Fruit fly (Drosophila melanogaster): ENCODE measurements around the gene sturkopf.

sturkopf gene

DNA sequence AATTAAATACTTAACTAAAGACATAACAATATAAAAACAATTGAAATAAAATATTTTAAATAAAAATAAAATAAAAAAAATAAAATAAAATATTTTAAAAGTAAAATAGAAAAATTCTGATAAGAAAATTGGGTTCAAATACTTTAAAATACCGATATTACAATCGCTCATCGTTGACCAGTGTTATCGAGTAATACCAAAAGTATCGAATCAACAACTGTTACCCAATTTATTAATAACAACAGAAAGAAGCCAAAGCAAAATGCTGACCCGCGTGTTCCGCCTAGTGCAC lies 37.7 kb upstream of the sturkopf start, which contains the start of gene CG9166:
CG9166 (plus strand) TSS at position 193 of the 292 bp plus-strand sequence.
- TF ChIP-seq E2f2 (GFP tag; IDR thresholded peaks at IDR 0.05) = no peak
- no peak for TF ChIP-seq Oli (tag; optimal IDR thresholded peaks at IDR 0.05)
- TF ChIP-seq MBD-R2 (GFP tag; IDR thresholded peaks at IDR 0.05) = peak; percentile 34; the same call in 1 of the 2 replicates
- no peak for TF ChIP-seq Ptx1 (GFP tag; IDR thresholded peaks at IDR 0.05)
- TF ChIP-seq fd96Cb (tag; optimal IDR thresholded peaks at IDR 0.05) = no peak
- no peak for TF ChIP-seq CG34376 (GFP tag; optimal IDR thresholded peaks at IDR 0.05)
- no peak for TF ChIP-seq CG10267 (tag; optimal IDR thresholded peaks at IDR 0.05)
- no peak for TF ChIP-seq PHDP (tag; optimal IDR thresholded peaks at IDR 0.05)
- TF ChIP-seq dm (GFP tag; optimal IDR thresholded peaks at IDR 0.05) = no peak
- TF ChIP-seq CG1832 (GFP tag; optimal IDR thresholded peaks at IDR 0.05) = no peak
- TF ChIP-seq mld (GFP tag; IDR thresholded peaks at IDR 0.05; ENCODE audit: partially characterized antibody) = 0 out of 3 replicates have a peak, but pooled peaks have one; percentile 9
- TF ChIP-seq Pdp1 (GFP tag; optimal IDR thresholded peaks at IDR 0.05) = peak in 1 of 2 experiments; percentile 86
- TF ChIP-seq gem (tag; optimal IDR thresholded peaks at IDR 0.05) = no peak
- peak in 1 of 2 experiments; percentile 90 for TF ChIP-seq insv (GFP tag; optimal IDR thresholded peaks at IDR 0.05)
- TF ChIP-seq pum (GFP tag; optimal IDR thresholded peaks at IDR 0.05) = no peak
- no peak for TF ChIP-seq az2 (GFP tag; optimal IDR thresholded peaks at IDR 0.05)
- no peak for TF ChIP-seq zen2 (GFP tag; IDR thresholded peaks at IDR 0.05; ENCODE audit: partially characterized antibody)
- TF ChIP-seq Hmx (GFP tag; optimal IDR thresholded peaks at IDR 0.05) = no peak
- TF ChIP-seq Dref (GFP tag; IDR thresholded peaks at IDR 0.05) = peak; percentile 44
- TF ChIP-seq Myb (GFP tag; optimal IDR thresholded peaks at IDR 0.05) = no peak
- peak; percentile 16 for TF ChIP-seq CG12391 (tag; optimal IDR thresholded peaks at IDR 0.05)

DNA sequence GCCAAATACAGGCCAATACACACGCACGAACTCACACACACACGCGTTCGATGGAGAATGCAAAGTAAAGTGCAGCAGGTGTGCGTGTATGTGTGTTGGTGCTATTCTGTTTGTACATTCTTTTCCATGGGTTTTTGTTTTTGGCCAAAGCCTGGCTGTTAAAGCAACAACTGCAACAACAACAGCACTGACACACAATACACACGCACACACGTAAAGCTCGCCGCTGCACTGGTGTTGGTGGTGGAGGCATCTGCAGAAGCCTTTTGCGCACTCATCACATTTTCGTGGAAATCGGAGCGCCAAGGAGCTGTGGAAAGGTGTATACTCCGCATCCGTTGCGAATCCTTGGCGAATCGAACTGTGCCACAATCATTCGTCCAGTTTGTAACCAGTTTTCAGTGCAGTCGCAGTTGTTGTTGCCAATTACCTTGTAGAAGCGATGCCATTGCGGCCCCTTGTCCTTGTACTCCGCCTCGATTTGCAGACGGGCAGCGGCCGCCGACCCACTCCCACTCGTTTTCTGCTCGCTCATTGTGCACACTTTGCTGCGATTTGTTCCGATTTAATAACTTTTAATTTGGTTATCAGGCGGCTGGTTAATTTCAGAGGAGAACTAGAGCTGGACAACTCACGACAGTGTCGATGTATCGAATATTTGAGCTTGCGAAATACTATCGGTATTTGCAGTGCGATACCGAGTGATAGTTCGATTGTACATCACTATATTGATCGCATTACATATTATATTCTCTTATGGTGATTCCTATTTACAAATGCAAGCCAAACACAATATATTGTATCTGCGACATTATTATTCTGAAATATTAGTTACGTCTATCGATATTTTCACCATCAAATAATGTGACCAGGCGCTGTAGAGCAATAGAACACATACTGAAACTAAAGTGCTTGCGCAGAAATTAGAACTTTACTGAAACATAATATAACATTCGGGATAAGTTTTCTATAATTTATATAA lies 37.1 kb upstream of the sturkopf start:
- TF ChIP-seq kay (GFP tag; optimal IDR thresholded peaks at IDR 0.05) (peak; percentile 25), bab2 (GFP tag; optimal IDR thresholded peaks at IDR 0.05) (peak; percentile 13), CG7357 (GFP tag; IDR thresholded peaks at IDR 0.05) (no peak), bigmax (GFP tag; optimal IDR thresholded peaks at IDR 0.05) (no peak), CG1792 (GFP tag; optimal IDR thresholded peaks at IDR 0.05) (no peak), CoRest (tag; optimal IDR thresholded peaks at IDR 0.05) (peak; percentile 69), CG17359 (tag; optimal IDR thresholded peaks at IDR 0.05) (peak; percentile 19), dpn (GFP tag; optimal IDR thresholded peaks at IDR 0.05) (peak; percentile 23 to 51), gem (tag; optimal IDR thresholded peaks at IDR 0.05) (peak; percentile 62), Camta (GFP tag; optimal IDR thresholded peaks at IDR 0.05) (peak; percentile 38), CG7987 (GFP tag; optimal IDR thresholded peaks at IDR 0.05) (no peak), HmgZ (tag; optimal IDR thresholded peaks at IDR 0.05) (peak; percentile 40), CG12391 (tag; optimal IDR thresholded peaks at IDR 0.05) (peak; percentile 71), Ets97D (GFP tag; optimal IDR thresholded peaks at IDR 0.05) (peak; percentile 42), BtbVII (GFP tag; optimal IDR thresholded peaks at IDR 0.05) (no peak), seq (GFP tag; IDR thresholded peaks at IDR 0.05) (no peak), CG9817 (tag; optimal IDR thresholded peaks at IDR 0.05) (peak; percentile 19), HLH54F (GFP tag; optimal IDR thresholded peaks at IDR 0.05) (peak; percentile 38), Nf-YA (GFP tag; IDR thresholded peaks at IDR 0.05) (no peak), Stat92E (GFP tag; optimal IDR thresholded peaks at IDR 0.05) (no peak), Bteb2 (GFP tag; optimal IDR thresholded peaks at IDR 0.05) (peak; percentile 7), CG17361 (GFP tag; IDR thresholded peaks at IDR 0.05) (peak; percentile 68), E2f1 (GFP tag; IDR thresholded peaks at IDR 0.05) (peak; percentile 37; the same call in 1 of the 2 replicates), nmo (GFP tag; optimal IDR thresholded peaks at IDR 0.05) (peak; percentile 61), mld (GFP tag; IDR thresholded peaks at IDR 0.05; ENCODE audit: partially characterized antibody) (peak; percentile 98), CG14667 (GFP tag; IDR thresholded peaks at IDR 0.05) (no peak), cas (GFP tag; IDR thresholded peaks at IDR 0.05) (no peak), corto (GFP tag; optimal IDR thresholded peaks at IDR 0.05) (peak; percentile 42), vvl (GFP tag; IDR thresholded peaks at IDR 0.05) (peak; percentile 32; the same call in 1 of the 2 replicates), sim (GFP tag; IDR thresholded peaks at IDR 0.05) (no peak)

Data from whole organism, embryonic.